Worm (Caenorhabditis elegans) whole organism, late embryonic: ENCODE results near the gene bus-1.

Experiments used
- C08G9.2 ChIP-seq: sonication (generic microtip); optimal IDR thresholded peaks from 2 replicates; lab custom pipeline; 2016; ENCODE audit warnings: mild to moderate bottlenecking, missing genetic modification characterization, moderate library complexity, missing compliant biosample characterization
- F13H6.1 ChIP-seq: sonication (generic microtip); optimal IDR thresholded peaks from 2 replicates; lab custom pipeline; 2016; ENCODE audit warnings: missing genetic modification characterization, missing compliant biosample characterization
- Y22D7AL.16 ChIP-seq: sonication (generic microtip); optimal IDR thresholded peaks from 2 replicates; lab custom pipeline; 2016; ENCODE audit warnings: missing genetic modification characterization, missing compliant biosample characterization
- ceh-19 ChIP-seq: fragments of 200-800 bp; sonication (Bioruptor generic); optimal IDR thresholded peaks from 2 replicates; lab custom pipeline; 2018; ENCODE audit warnings: mild to moderate bottlenecking, missing genetic modification characterization, missing compliant biosample characterization
- ceh-2 ChIP-seq: sonication (generic microtip); optimal IDR thresholded peaks from 2 replicates; lab custom pipeline; 2016; ENCODE audit warnings: missing genotype, missing genetic modification characterization, missing compliant biosample characterization
- ceh-22 ChIP-seq: sonication (generic microtip); optimal IDR thresholded peaks from 2 replicates; lab custom pipeline; 2017; ENCODE audit warnings: missing biosample characterization, missing genetic modification characterization
- ceh-30 ChIP-seq: fragments of 150-350 bp; optimal IDR thresholded peaks from 2 replicates; lab custom pipeline; 2014; ENCODE audit warnings: missing biosample characterization, missing genetic modification characterization
- ceh-34 ChIP-seq: sonication (generic microtip); optimal IDR thresholded peaks from 2 replicates; lab custom pipeline; 2016; ENCODE audit warnings: mild to moderate bottlenecking, missing genetic modification characterization, missing compliant biosample characterization
- ceh-45 ChIP-seq: fragments of 200-800 bp; sonication (Bioruptor generic); IDR thresholded peaks from 2 replicates; pipeline ENCODE4 v1.3.6; 2022; ENCODE audit warnings: missing genetic modification reagents, missing genetic modification characterization, missing compliant biosample characterization
- ceh-48 ChIP-seq: sonication (generic microtip); optimal IDR thresholded peaks from 2 replicates; lab custom pipeline; 2016; ENCODE audit warnings: missing genetic modification characterization, inconsistent platforms, missing compliant biosample characterization
- ceh-6 ChIP-seq: fragments of 200-800 bp; sonication (Bioruptor generic); optimal IDR thresholded peaks from 2 replicates; lab custom pipeline; 2018; ENCODE audit warnings: mild to moderate bottlenecking, missing genetic modification characterization, missing compliant biosample characterization
- ceh-9 ChIP-seq: sonication (generic microtip); optimal IDR thresholded peaks from 2 replicates; lab custom pipeline; 2016; ENCODE audit warnings: mild to moderate bottlenecking, missing genetic modification characterization, inconsistent platforms, missing compliant biosample characterization
- dmd-4 ChIP-seq: sonication (generic microtip); optimal IDR thresholded peaks from 2 replicates; lab custom pipeline; 2016; ENCODE audit warnings: borderline replicate concordance, missing genetic modification characterization, missing compliant biosample characterization
- eyg-1 ChIP-seq: sonication (generic microtip); optimal IDR thresholded peaks from 2 replicates; lab custom pipeline; 2016; ENCODE audit warnings: missing genotype, missing genetic modification characterization, missing compliant biosample characterization
- fkh-6 ChIP-seq: sonication (generic microtip); optimal IDR thresholded peaks from 2 replicates; lab custom pipeline; 2016; ENCODE audit warnings: missing genetic modification characterization, missing compliant biosample characterization
- gmeb-2 ChIP-seq: sonication (generic microtip); optimal IDR thresholded peaks from 2 replicates; lab custom pipeline; 2016; ENCODE audit warnings: missing genetic modification characterization, inconsistent platforms, missing compliant biosample characterization
- hlh-15 ChIP-seq: sonication (generic microtip); optimal IDR thresholded peaks from 2 replicates; lab custom pipeline; 2016; ENCODE audit warnings: missing genetic modification characterization, missing compliant biosample characterization
- hlh-30 ChIP-seq: sonication (generic microtip); optimal IDR thresholded peaks from 2 replicates; lab custom pipeline; 2017; ENCODE audit warnings: antibody characterized with exemption, missing genetic modification characterization, missing compliant biosample characterization; ENCODE audit not compliant: insufficient read depth
- hlh-8 ChIP-seq: sonication (generic microtip); optimal IDR thresholded peaks from 2 replicates; lab custom pipeline; 2016; ENCODE audit warnings: missing genotype, missing genetic modification characterization, missing compliant biosample characterization
- lim-6 ChIP-seq: sonication (generic microtip); optimal IDR thresholded peaks from 2 replicates; lab custom pipeline; 2016; ENCODE audit warnings: missing genetic modification characterization, missing compliant biosample characterization
- lin-11 ChIP-seq: fragments of 200-800 bp; sonication (Bioruptor generic); optimal IDR thresholded peaks from 2 replicates; lab custom pipeline; 2018; ENCODE audit warnings: mild to moderate bottlenecking, missing genetic modification characterization, missing compliant biosample characterization
- madf-2 ChIP-seq: sonication (generic microtip); optimal IDR thresholded peaks from 2 replicates; lab custom pipeline; 2017; ENCODE audit warnings: missing genetic modification characterization, missing compliant biosample characterization
- odd-2 ChIP-seq: sonication (generic microtip); optimal IDR thresholded peaks from 2 replicates; lab custom pipeline; 2017; ENCODE audit warnings: antibody characterized with exemption, mild to moderate bottlenecking, missing genetic modification characterization, missing compliant biosample characterization
- pros-1 ChIP-seq: fragments of 150-350 bp; optimal IDR thresholded peaks from 2 replicates; lab custom pipeline; 2014; ENCODE audit warnings: missing biosample characterization, missing genetic modification reagents, missing genetic modification characterization
- ref-2 ChIP-seq: sonication (generic microtip); optimal IDR thresholded peaks from 2 replicates; lab custom pipeline; 2016; ENCODE audit warnings: missing genetic modification characterization, missing compliant biosample characterization
- rnt-1 ChIP-seq: sonication (generic microtip); optimal IDR thresholded peaks from 2 replicates; lab custom pipeline; 2016; ENCODE audit warnings: missing genetic modification characterization, missing compliant biosample characterization
- sdc-2 ChIP-seq: sonication (generic microtip); optimal IDR thresholded peaks from 2 replicates; lab custom pipeline; 2016; ENCODE audit warnings: missing genotype, missing genetic modification characterization, missing compliant biosample characterization
- sox-2 ChIP-seq: fragments of 200-800 bp; sonication (Bioruptor generic); IDR thresholded peaks from 2 replicates; pipeline ENCODE4 v1.3.6; 2022; ENCODE audit warnings: missing genetic modification reagents, missing genetic modification characterization, missing compliant biosample characterization
- syd-9 ChIP-seq: sonication (generic microtip); optimal IDR thresholded peaks from 2 replicates; lab custom pipeline; 2016; ENCODE audit warnings: mild to moderate bottlenecking, missing genetic modification characterization, moderate library complexity, missing compliant biosample characterization
- unc-3 ChIP-seq, 2 experiments: fragments of 200-800 bp in 1 of 2; sonication (Bioruptor generic) in 1 of 2; sonication (generic microtip) in 1 of 2; conservative IDR thresholded peaks in 1 of 2; optimal IDR thresholded peaks in 1 of 2; 2 replicates each; pipeline versions ENCODE4 v1.3.6 to Lab custom; 2016 to 2022; ENCODE audit warnings: missing compliant biosample characterization in 2 of 2, missing genetic modification characterization in 2 of 2, missing genetic modification reagents in 1 of 2
- unc-42 ChIP-seq: sonication (generic microtip); optimal IDR thresholded peaks from 2 replicates; lab custom pipeline; 2016; ENCODE audit warnings: missing genotype, missing genetic modification characterization, missing compliant biosample characterization
- unc-86 ChIP-seq: sonication (generic microtip); optimal IDR thresholded peaks from 2 replicates; lab custom pipeline; 2016; ENCODE audit warnings: missing genetic modification characterization, missing compliant biosample characterization
- ztf-16 ChIP-seq: sonication (generic microtip); optimal IDR thresholded peaks from 2 replicates; lab custom pipeline; 2017; ENCODE audit warnings: missing genetic modification characterization, missing compliant biosample characterization

The bus-1 gene

ce11 chrV:9053969-9054368 is 29.4 kb upstream of the bus-1 start, which contains the start of gene C25E10.8:
C25E10.8 (minus strand) TSS chrV:9054069.
- TF ChIP-seq C08G9.2 (tag; lab: Kevin White, UChicago): no peak
- TF ChIP-seq, all 69 proteins: peak for 0

- TF ChIP-seq hlh-15 (tag; lab: Kevin White, UChicago) (no peak), lin-11 (tag; lab: Kevin White, UChicago) (no peak), sdc-2 (tag; lab: Kevin White, UChicago) (no peak), ceh-9 (tag; lab: Kevin White, UChicago) (no peak), F13H6.1 (tag; lab: Kevin White, UChicago) (no peak), eyg-1 (tag; lab: Kevin White, UChicago) (no peak), ceh-34 (tag; lab: Kevin White, UChicago) (no peak), ceh-48 (tag; lab: Kevin White, UChicago) (no peak), hlh-8 (tag; lab: Kevin White, UChicago) (no peak), unc-42 (tag; lab: Kevin White, UChicago) (no peak), ceh-22 (tag; lab: Kevin White, UChicago) (no peak), rnt-1 (tag; lab: Kevin White, UChicago) (no peak), fkh-6 (no peak), madf-2 (tag; lab: Kevin White, UChicago) (no peak)
Observed at ce11 chrV:9053235-9053634, 28.6 kb upstream of the bus-1 start.

- TF ChIP-seq syd-9 (tag; lab: Kevin White, UChicago) (no peak), pros-1 (tag; lab: Kevin White, UChicago) (no peak), F13H6.1 (tag; lab: Kevin White, UChicago) (no peak), sox-2 (no peak), ceh-6 (GFP tag; lab: Kevin White, UChicago) (no peak), ceh-45 (GFP tag; lab: Robert Waterston, UW) (no peak)
Observed at ce11 chrV:9051100-9051499, 26.5 kb upstream of the bus-1 start, which contains the start of gene C25E10.7. C25E10.7 (minus strand) TSS chrV:9051200.

- no peak for TF ChIP-seq ceh-45 (GFP tag; lab: Robert Waterston, UW)
- TF ChIP-seq, all 69 proteins: peak for 0
Observed at ce11 chrV:9049271-9049670, 24.7 kb upstream of the bus-1 start.

- TF ChIP-seq ztf-16 (no peak), dmd-4 (tag; lab: Kevin White, UChicago) (no peak), ceh-22 (tag; lab: Kevin White, UChicago) (no peak), unc-3 (GFP tag; conservative IDR thresholded peaks at IDR 0.05; lab: Robert Waterston, UW) (no peak), unc-3 (tag; optimal IDR thresholded peaks at IDR 0.05; lab: Kevin White, UChicago) (no peak), ceh-2 (tag; lab: Kevin White, UChicago) (no peak), unc-86 (no peak), odd-2 (tag; lab: Kevin White, UChicago) (no peak), hlh-30 (tag; lab: Kevin White, UChicago) (no peak), ceh-19 (GFP tag; lab: Kevin White, UChicago) (no peak), gmeb-2 (tag; lab: Kevin White, UChicago) (no peak), ref-2 (tag; lab: Kevin White, UChicago) (no peak), lim-6 (tag; lab: Kevin White, UChicago) (no peak), ceh-30 (tag; lab: Kevin White, UChicago) (no peak), ceh-48 (tag; lab: Kevin White, UChicago) (no peak), fkh-6 (no peak), Y22D7AL.16 (no peak)
- TF ChIP-seq, all 69 proteins: peak for 0
Observed at ce11 chrV:9047555-9048049, 23.0 kb upstream of the bus-1 start, which contains the start of gene C25E10.17. C25E10.17 (minus strand) TSS chrV:9047605.
